Worm (Caenorhabditis elegans): ENCODE data around the gene F56D2.2.

Gene F56D2.2

DNA sequence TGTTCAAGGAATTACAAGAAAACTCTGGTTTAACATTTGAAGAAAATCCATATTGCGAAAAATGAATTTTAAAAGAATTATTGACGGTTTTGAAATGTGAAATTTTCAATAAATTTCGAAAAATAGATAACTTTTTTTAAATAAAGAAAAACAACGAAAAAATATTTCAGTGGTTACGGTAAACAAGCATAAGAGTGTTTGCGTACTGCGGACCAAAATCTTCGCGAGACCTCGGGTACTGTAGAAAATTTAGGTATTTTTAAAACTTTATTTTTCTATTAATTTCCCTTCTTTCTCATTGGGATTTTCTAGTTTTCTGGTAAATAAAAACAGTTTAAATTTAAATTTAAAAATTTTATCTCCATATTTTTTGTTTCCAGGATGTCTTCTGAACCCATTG, 17.0 kb downstream of the F56D2.2 start, which contains the start of gene xnd-1 (continued):
- no peak for TF ChIP-seq nhr-120 (GFP tag; IDR thresholded peaks at IDR 0.05)
- TF ChIP-seq B0261.1 (tag; optimal IDR thresholded peaks at IDR 0.05): no peak
- no peak for TF ChIP-seq xnd-1 (tag; optimal IDR thresholded peaks at IDR 0.05)
- TF ChIP-seq sea-2 (GFP tag; IDR thresholded peaks at IDR 0.05): no peak
- TF ChIP-seq F10E7.11 (tag; optimal IDR thresholded peaks at IDR 0.05): no peak
- no peak for TF ChIP-seq F37B4.10 (GFP tag; IDR thresholded peaks at IDR 0.05)
- no peak for TF ChIP-seq ztf-22 (GFP tag; optimal IDR thresholded peaks at IDR 0.05)
- TF ChIP-seq ztf-25 (GFP tag; IDR thresholded peaks at IDR 0.05): no peak
- no peak for TF ChIP-seq rec-8 (tag; optimal IDR thresholded peaks at IDR 0.05)
- no peak for TF ChIP-seq ZK185.1 (tag; optimal IDR thresholded peaks at IDR 0.05; ENCODE audit: poor library complexity, severe bottlenecking)
- no peak for TF ChIP-seq ztf-18 (tag; optimal IDR thresholded peaks at IDR 0.05)
- TF ChIP-seq efl-1 (GFP tag; optimal IDR thresholded peaks at IDR 0.05): peak; percentile 41
- peak; percentile 82 for TF ChIP-seq F33H1.4 (GFP tag; IDR thresholded peaks at IDR 0.05)
- TF ChIP-seq F55B11.4 (tag; optimal IDR thresholded peaks at IDR 0.05; ENCODE audit: borderline replicate concordance, insufficient read depth): no peak
- TF ChIP-seq hmg-1.2 (GFP tag; IDR thresholded peaks at IDR 0.05): no peak
- no peak for TF ChIP-seq athp-1 (tag; optimal IDR thresholded peaks at IDR 0.05)
- TF ChIP-seq ztf-3 (GFP tag; optimal IDR thresholded peaks at IDR 0.05): no peak
- 0 out of 2 replicates have a peak, but pooled peaks have one; percentile 36 for TF ChIP-seq madf-8 (GFP tag; conservative IDR thresholded peaks at IDR 0.05)
- TF ChIP-seq nfya-2 (GFP tag; IDR thresholded peaks at IDR 0.05): no peak
- TF ChIP-seq T26A5.8 (tag; optimal IDR thresholded peaks at IDR 0.05): no peak
- no peak for TF ChIP-seq ztf-6 (GFP tag; IDR thresholded peaks at IDR 0.05)
- TF ChIP-seq egl-18 (GFP tag; IDR thresholded peaks at IDR 0.05): no peak
- no peak for TF ChIP-seq C06A6.2 (GFP tag; conservative IDR thresholded peaks at IDR 0.05)
- TF ChIP-seq lsy-27 (tag; optimal IDR thresholded peaks at IDR 0.05; ENCODE audit: borderline replicate concordance, insufficient read depth): no peak
- TF ChIP-seq unc-62 (GFP tag; optimal IDR thresholded peaks at IDR 0.05): no peak
- no peak for TF ChIP-seq bed-1 (GFP tag; IDR thresholded peaks at IDR 0.05)
- TF ChIP-seq pbrm-1 (GFP tag; IDR thresholded peaks at IDR 0.05): no peak
- no peak for TF ChIP-seq hmg-20 (GFP tag; IDR thresholded peaks at IDR 0.05)
- TF ChIP-seq F49E8.2 (tag; optimal IDR thresholded peaks at IDR 0.05; ENCODE audit: insufficient read depth): peak; percentile 48
- no peak for TF ChIP-seq dox-1 (GFP tag; IDR thresholded peaks at IDR 0.05)
- no peak for TF ChIP-seq mcd-1 (GFP tag; IDR thresholded peaks at IDR 0.05)
- no peak for TF ChIP-seq zfh-2 (GFP tag; conservative IDR thresholded peaks at IDR 0.05)
- no peak for TF ChIP-seq Y95B8A.8 (GFP tag; IDR thresholded peaks at IDR 0.05)

- TF ChIP-seq nhr-80 (tag; optimal IDR thresholded peaks at IDR 0.05) (peak; percentile 65), ama-1 (optimal IDR thresholded peaks at IDR 0.05) (no peak), ama-1 (GFP tag; optimal IDR thresholded peaks at IDR 0.05) (no peak)
These were observed 23.2 kb downstream of the F56D2.2 start, which contains the start of gene C05D2.8 for ce11 chrIII:5610276-5610675. Gene C05D2.8 (minus strand): TSS chrIII:5610346.

DNA sequence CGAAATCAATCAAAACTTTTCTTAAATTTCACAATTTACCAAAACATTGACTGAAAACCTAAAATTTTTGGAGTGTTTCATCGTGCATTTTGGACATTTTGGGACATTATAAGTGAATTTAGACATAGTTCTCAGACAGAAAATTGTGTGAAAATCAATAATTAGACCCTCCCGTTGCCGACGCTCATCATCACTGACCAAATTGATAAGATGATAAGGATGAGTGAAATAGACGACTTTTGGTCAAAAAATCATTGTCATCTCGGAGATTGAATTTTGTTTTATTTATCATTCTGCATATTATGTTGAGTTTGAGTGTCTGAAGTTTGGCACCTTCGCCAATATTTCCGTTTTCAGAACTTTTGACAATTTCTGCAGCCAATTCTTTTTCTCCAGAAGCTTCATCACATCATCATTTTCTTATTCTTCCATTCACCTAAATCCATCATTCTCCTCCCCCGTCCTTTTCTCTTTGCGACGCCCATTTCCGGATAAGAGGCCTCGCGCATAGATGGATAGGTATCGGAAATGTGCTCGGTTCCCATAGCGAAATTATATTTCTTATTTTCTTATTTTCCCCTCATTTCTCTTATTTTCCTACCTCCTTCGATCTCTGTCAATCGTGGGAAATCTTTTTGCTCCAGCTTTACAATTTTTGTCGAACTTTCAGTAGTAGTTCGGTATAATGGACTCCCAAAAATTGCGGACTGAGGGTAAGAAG, 24.7 kb downstream of the F56D2.2 start, which contains the start of gene bas-1:
Gene bas-1, plus strand, starts transcription at position 671 of the 721 bp plus-strand sequence.
- no peak for TF ChIP-seq ztf-25 (GFP tag; IDR thresholded peaks at IDR 0.05)
- TF ChIP-seq nhr-27 (tag; optimal IDR thresholded peaks at IDR 0.05): no peak
- no peak for TF ChIP-seq snpc-4 (GFP tag; optimal IDR thresholded peaks at IDR 0.05)
- TF ChIP-seq snpc-4 (tag; optimal IDR thresholded peaks at IDR 0.05): no peak
- peak; percentile 50 for TF ChIP-seq nhr-80 (tag; optimal IDR thresholded peaks at IDR 0.05)
- TF ChIP-seq D2030.7 (GFP tag; IDR thresholded peaks at IDR 0.05): no peak
- no peak for TF ChIP-seq F49E8.2 (tag; optimal IDR thresholded peaks at IDR 0.05; ENCODE audit: insufficient read depth)
- TF ChIP-seq lsy-27 (tag; optimal IDR thresholded peaks at IDR 0.05; ENCODE audit: borderline replicate concordance, insufficient read depth): no peak
- no peak for TF ChIP-seq F10E7.11 (tag; optimal IDR thresholded peaks at IDR 0.05)
- no peak for TF ChIP-seq unc-62 (GFP tag; optimal IDR thresholded peaks at IDR 0.05)

All from whole organism, young adult.